Fruit fly (Drosophila melanogaster) whole organism, embryonic: Measurements from ENCODE around the gene mAChR-C.

Experiments used
- BtbVII ChIP-seq: fragments of 200-800 bp; sonication (Bioruptor generic); optimal IDR thresholded peaks from 3 replicates; lab custom pipeline; 2017; ENCODE audit warnings: missing biosample characterization, mild to moderate bottlenecking, missing genetic modification characterization
- CG10267 ChIP-seq: fragments of 200-800 bp; sonication (Bioruptor generic); optimal IDR thresholded peaks from 2 replicates; lab custom pipeline; 2018; ENCODE audit warnings: missing biosample characterization, mild to moderate bottlenecking, missing genetic modification characterization, moderate library complexity
- CG11456 ChIP-seq: fragments of 200-800 bp; sonication (Bioruptor generic); IDR thresholded peaks from 3 replicates; pipeline ENCODE4 v1.3.6; 2022; ENCODE audit warnings: missing biosample characterization, missing genetic modification characterization
- CG11504 ChIP-seq: fragments of 200-800 bp; sonication (Bioruptor generic); optimal IDR thresholded peaks from 3 replicates; lab custom pipeline; 2019; ENCODE audit warnings: missing biosample characterization, mild to moderate bottlenecking, missing genetic modification characterization, moderate library complexity
- CG12299 ChIP-seq: fragments of 200-800 bp; sonication (Bioruptor generic); optimal IDR thresholded peaks from 2 replicates; lab custom pipeline; 2018; ENCODE audit warnings: missing biosample characterization, mild to moderate bottlenecking, missing genetic modification characterization
- CG14965 ChIP-seq: fragments of 200-800 bp; sonication (Bioruptor generic); optimal IDR thresholded peaks from 2 replicates; lab custom pipeline; 2016; ENCODE audit warnings: missing biosample characterization, missing genetic modification characterization, borderline replicate concordance
- CG1529 ChIP-seq: fragments of 200-800 bp; sonication (Bioruptor generic); optimal IDR thresholded peaks from 3 replicates; lab custom pipeline; 2018; ENCODE audit warnings: missing biosample characterization, missing genetic modification characterization
- CG17568 ChIP-seq: fragments of 200-800 bp; sonication (Bioruptor generic); optimal IDR thresholded peaks from 2 replicates; lab custom pipeline; 2018; ENCODE audit warnings: missing biosample characterization, mild to moderate bottlenecking, missing genetic modification characterization, moderate library complexity
- CG2202 ChIP-seq: fragments of 200-800 bp; sonication (Bioruptor generic); optimal IDR thresholded peaks from 2 replicates; lab custom pipeline; 2018; ENCODE audit warnings: missing biosample characterization, mild to moderate bottlenecking, missing genetic modification characterization
- CG2875 ChIP-seq: fragments of 200-800 bp; sonication (Bioruptor generic); optimal IDR thresholded peaks from 2 replicates; lab custom pipeline; 2017; ENCODE audit warnings: missing biosample characterization, mild to moderate bottlenecking, missing genetic modification characterization, missing genetic modification reagents
- CG31388 ChIP-seq: fragments of 200-800 bp; sonication (Bioruptor generic); optimal IDR thresholded peaks from 2 replicates; lab custom pipeline; 2016; ENCODE audit warnings: missing biosample characterization, missing genetic modification characterization
- CG3163 ChIP-seq: fragments of 200-800 bp; sonication (Bioruptor generic); optimal IDR thresholded peaks from 3 replicates; lab custom pipeline; 2016; ENCODE audit warnings: missing biosample characterization, missing genetic modification characterization
- CG4360 ChIP-seq: fragments of 200-800 bp; sonication (Bioruptor generic); IDR thresholded peaks from 2 replicates; pipeline ENCODE4 v1.3.6; 2022; ENCODE audit warnings: missing biosample characterization, missing genetic modification characterization
- CG4424 ChIP-seq: fragments of 200-800 bp; sonication (Bioruptor generic); optimal IDR thresholded peaks from 3 replicates; lab custom pipeline; 2016; ENCODE audit warnings: missing biosample characterization, missing genetic modification characterization
- CG6765 ChIP-seq: fragments of 200-800 bp; sonication (Bioruptor generic); optimal IDR thresholded peaks from 3 replicates; lab custom pipeline; 2017; ENCODE audit warnings: missing biosample characterization, mild to moderate bottlenecking, missing genetic modification characterization
- CG8388 ChIP-seq: fragments of 200-800 bp; sonication (Bioruptor generic); optimal IDR thresholded peaks from 2 replicates; lab custom pipeline; 2019; ENCODE audit warnings: missing biosample characterization, mild to moderate bottlenecking, missing genetic modification characterization, moderate library complexity
- Deaf1 ChIP-seq: fragments of 200-800 bp; optimal IDR thresholded peaks from 3 replicates; lab custom pipeline; 2019; ENCODE audit warnings: missing biosample characterization, mild to moderate bottlenecking, missing genetic modification characterization, moderate library complexity
- Dp ChIP-seq: fragments of 200-800 bp; sonication (Bioruptor generic); optimal IDR thresholded peaks from 2 replicates; lab custom pipeline; 2018; ENCODE audit warnings: missing biosample characterization, mild to moderate bottlenecking, missing genetic modification characterization, moderate library complexity
- Fer1 ChIP-seq: fragments of 200-800 bp; sonication (Bioruptor generic); optimal IDR thresholded peaks from 2 replicates; lab custom pipeline; 2017; ENCODE audit warnings: missing biosample characterization, mild to moderate bottlenecking, missing genetic modification characterization
- H15 ChIP-seq: fragments of 200-800 bp; sonication (Bioruptor generic); IDR thresholded peaks from 3 replicates; pipeline ENCODE4 v1.3.6; 2022; ENCODE audit warnings: missing biosample characterization, missing genetic modification characterization
- Optix ChIP-seq: fragments of 200-800 bp; sonication (Bioruptor generic); IDR thresholded peaks from 3 replicates; pipeline ENCODE4 v1.3.6; 2022; ENCODE audit warnings: missing biosample characterization, missing genetic modification characterization
- Pdp1 ChIP-seq, 2 experiments: fragments of 200-800 bp; sonication (Bioruptor generic); optimal IDR thresholded peaks; 3 replicates each; lab custom pipeline; 2016; ENCODE audit warnings: missing biosample characterization in 2 of 2, missing genetic modification characterization in 2 of 2, mild to moderate bottlenecking in 1 of 2, moderate library complexity in 1 of 2
- Poxn ChIP-seq: fragments of 200-800 bp; sonication (Bioruptor generic); IDR thresholded peaks from 2 replicates; pipeline ENCODE4 v1.3.6; 2022; ENCODE audit warnings: missing biosample characterization, missing genetic modification characterization
- Ravus ChIP-seq: fragments of 200-800 bp; sonication (Bioruptor generic); IDR thresholded peaks from 2 replicates; pipeline ENCODE4 v1.3.6; 2022; ENCODE audit warnings: missing biosample characterization, missing genetic modification characterization
- Scr ChIP-seq: fragments of 200-800 bp; sonication (Bioruptor generic); IDR thresholded peaks from 2 replicates; pipeline ENCODE4 v1.3.6; 2022; ENCODE audit warnings: missing biosample characterization, missing genetic modification characterization; ENCODE audit not compliant: partially characterized antibody
- Ssrp ChIP-seq: fragments of 200-800 bp; sonication (Bioruptor generic); optimal IDR thresholded peaks from 2 replicates; lab custom pipeline; 2018; ENCODE audit warnings: missing biosample characterization, mild to moderate bottlenecking, missing genetic modification characterization, moderate library complexity
- Taf1 ChIP-seq: fragments of 200-800 bp; sonication (Bioruptor generic); IDR thresholded peaks from 2 replicates; pipeline ENCODE4 v1.3.6; 2022; ENCODE audit warnings: missing biosample characterization, missing genetic modification characterization
- Xrp1 ChIP-seq: fragments of 200-800 bp; sonication (Bioruptor generic); IDR thresholded peaks from 2 replicates; pipeline ENCODE4 v1.3.6; 2022; ENCODE audit warnings: missing biosample characterization, missing genetic modification characterization
- YL-1 ChIP-seq: fragments of 200-800 bp; sonication (Bioruptor generic); optimal IDR thresholded peaks from 3 replicates; lab custom pipeline; 2017; ENCODE audit warnings: missing biosample characterization, mild to moderate bottlenecking, missing genetic modification characterization
- az2 ChIP-seq: fragments of 200-800 bp; sonication (Bioruptor generic); optimal IDR thresholded peaks from 3 replicates; lab custom pipeline; 2016; ENCODE audit warnings: missing biosample characterization, missing genetic modification characterization
- bbx ChIP-seq: fragments of 200-800 bp; sonication (Bioruptor generic); IDR thresholded peaks from 2 replicates; pipeline ENCODE4 v1.3.6; 2022; ENCODE audit warnings: missing biosample characterization, missing genetic modification characterization; ENCODE audit not compliant: partially characterized antibody
- dati ChIP-seq: fragments of 200-800 bp; sonication (Bioruptor generic); IDR thresholded peaks from 2 replicates; pipeline ENCODE4 v1.3.6; 2022; ENCODE audit warnings: missing biosample characterization, missing genetic modification characterization
- ems ChIP-seq: fragments of 200-800 bp; sonication (Bioruptor generic); optimal IDR thresholded peaks from 3 replicates; lab custom pipeline; 2016; ENCODE audit warnings: missing biosample characterization, missing genetic modification characterization
- en ChIP-seq: fragments of 200-800 bp; sonication (Bioruptor generic); optimal IDR thresholded peaks from 2 replicates; lab custom pipeline; 2016; ENCODE audit warnings: missing biosample characterization, missing genetic modification characterization
- fd64A ChIP-seq: fragments of 200-800 bp; sonication (Bioruptor generic); optimal IDR thresholded peaks from 3 replicates; lab custom pipeline; 2018; ENCODE audit warnings: missing biosample characterization, mild to moderate bottlenecking, missing genetic modification characterization
- gt ChIP-seq: fragments of 200-800 bp; sonication (Bioruptor generic); IDR thresholded peaks from 2 replicates; pipeline ENCODE4 v1.3.6; 2022; ENCODE audit warnings: missing biosample characterization, missing genetic modification characterization
- hkb ChIP-seq, 2 experiments: fragments of 200-800 bp in 1 of 2; fragments of >200 bp in 1 of 2; sonication (Bioruptor generic) in 1 of 2; IDR thresholded peaks in 1 of 2; optimal IDR thresholded peaks in 1 of 2; 2 replicates each; pipeline versions ENCODE4 v1.3.6 to Lab custom; 2017 to 2022; ENCODE audit warnings: missing biosample characterization in 1 of 2, missing genetic modification characterization in 1 of 2
- knrl ChIP-seq: fragments of 200-800 bp; sonication (Bioruptor generic); IDR thresholded peaks from 3 replicates; pipeline ENCODE4 v1.3.6; 2022; ENCODE audit warnings: missing biosample characterization, missing genetic modification characterization; ENCODE audit not compliant: partially characterized antibody
- lab ChIP-seq: fragments of 200-800 bp; sonication (Bioruptor generic); optimal IDR thresholded peaks from 3 replicates; lab custom pipeline; 2017; ENCODE audit warnings: missing biosample characterization, missing genetic modification characterization, mild to moderate bottlenecking, moderate library complexity, missing genetic modification reagents
- luna ChIP-seq: fragments of 200-800 bp; sonication (Bioruptor generic); optimal IDR thresholded peaks from 2 replicates; lab custom pipeline; 2016; ENCODE audit warnings: missing biosample characterization, missing genetic modification characterization
- mld ChIP-seq: fragments of 200-800 bp; sonication (Bioruptor generic); IDR thresholded peaks from 3 replicates; pipeline ENCODE4 v1.3.6; 2022; ENCODE audit warnings: missing biosample characterization, missing genetic modification characterization; ENCODE audit not compliant: partially characterized antibody
- nerfin-2 ChIP-seq: fragments of 200-800 bp; sonication (Bioruptor generic); IDR thresholded peaks from 2 replicates; pipeline ENCODE4 v1.3.6; 2022; ENCODE audit warnings: missing biosample characterization, missing genetic modification characterization; ENCODE audit not compliant: partially characterized antibody
- odd ChIP-seq: fragments of 200-800 bp; sonication (Bioruptor generic); optimal IDR thresholded peaks from 2 replicates; lab custom pipeline; 2017; ENCODE audit warnings: missing biosample characterization, mild to moderate bottlenecking, missing genetic modification characterization
- run ChIP-seq: fragments of 200-800 bp; sonication (Bioruptor generic); optimal IDR thresholded peaks from 3 replicates; lab custom pipeline; 2018; ENCODE audit warnings: missing biosample characterization, mild to moderate bottlenecking, missing genetic modification characterization
- salm ChIP-seq: fragments of 200-800 bp; sonication (Bioruptor generic); optimal IDR thresholded peaks from 2 replicates; lab custom pipeline; 2018; ENCODE audit warnings: missing biosample characterization, mild to moderate bottlenecking, missing genetic modification characterization
- seq ChIP-seq: fragments of 200-800 bp; sonication (Bioruptor generic); IDR thresholded peaks from 2 replicates; pipeline ENCODE4 v1.3.6; 2022; ENCODE audit warnings: missing biosample characterization, missing genetic modification characterization
- tin ChIP-seq: fragments of 200-800 bp; sonication (Bioruptor generic); optimal IDR thresholded peaks from 3 replicates; lab custom pipeline; 2016; ENCODE audit warnings: missing biosample characterization, missing genetic modification characterization
- tup ChIP-seq: fragments of 200-800 bp; sonication (Bioruptor generic); optimal IDR thresholded peaks from 2 replicates; lab custom pipeline; 2016; ENCODE audit warnings: missing biosample characterization, mild to moderate bottlenecking, missing genetic modification characterization, moderate library complexity
- twi ChIP-seq: fragments of 200-800 bp; optimal IDR thresholded peaks from 2 replicates; lab custom pipeline; 2019; ENCODE audit warnings: missing biosample characterization, mild to moderate bottlenecking, missing genetic modification characterization, moderate library complexity

The mAChR-C gene

DNA sequence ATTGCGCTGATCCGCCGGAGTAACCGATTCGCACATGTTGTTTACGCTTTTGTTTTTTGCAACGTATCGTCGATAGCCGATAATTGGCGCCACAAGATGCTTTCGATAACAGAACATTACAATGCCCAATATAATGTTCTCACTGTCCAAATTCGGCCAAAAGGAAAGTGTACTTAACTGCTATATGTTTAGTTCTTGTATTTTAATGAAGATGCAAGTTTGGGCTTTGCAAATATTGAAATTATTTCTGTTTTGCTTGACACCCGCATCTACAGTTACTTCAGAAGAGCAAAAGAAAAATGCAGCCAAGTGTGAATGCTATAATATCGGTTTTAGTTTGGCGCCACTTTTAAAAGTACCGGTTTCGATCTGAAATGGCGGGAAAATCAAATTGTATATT is 20.1 kb upstream of the mAChR-C start (continued):
- TF ChIP-seq YL-1 (GFP tag; lab: Kevin White, UChicago) (peak; percentile 46), tin (GFP tag; lab: Kevin White, UChicago) (peak; percentile 92), CG3163 (GFP tag; lab: Kevin White, UChicago) (peak; percentile 78), odd (GFP tag; lab: Kevin White, UChicago) (peak; percentile 75), CG4424 (GFP tag; lab: Kevin White, UChicago) (peak; percentile 90), CG4360 (peak; percentile 59), H15 (GFP tag; lab: Robert Waterston, UW) (peak; percentile 78), CG11504 (tag; lab: Kevin White, UChicago) (peak; percentile 92), Taf1 (GFP tag; lab: Robert Waterston, UW) (0 out of 2 replicates have a peak, but pooled peaks have one; percentile 28), CG6765 (GFP tag; lab: Kevin White, UChicago) (peak; percentile 68), CG11456 (GFP tag; lab: Robert Waterston, UW) (peak; percentile 84), CG8388 (peak; percentile 83), bbx (no peak), knrl (GFP tag; lab: Robert Waterston, UW) (no peak), luna (GFP tag; lab: Kevin White, UChicago) (peak; percentile 87), Poxn (GFP tag; lab: Robert Waterston, UW) (peak; percentile 43; the same call in 1 of the 2 replicates), CG2202 (tag; lab: Kevin White, UChicago) (peak; percentile 71), en (GFP tag; lab: Kevin White, UChicago) (peak; percentile 89), CG1529 (GFP tag; lab: Kevin White, UChicago) (peak; percentile 79), az2 (GFP tag; lab: Kevin White, UChicago) (peak; percentile 87), mld (GFP tag; lab: Robert Waterston, UW) (no peak), CG14965 (peak; percentile 71), fd64A (GFP tag; lab: Kevin White, UChicago) (peak; percentile 58), CG17568 (GFP tag; lab: Kevin White, UChicago) (no peak), ems (GFP tag; lab: Kevin White, UChicago) (peak; percentile 92), CG12299 (tag; lab: Kevin White, UChicago) (peak; percentile 86), Ssrp (tag; lab: Kevin White, UChicago) (peak; percentile 90), Pdp1 (GFP tag; optimal IDR thresholded peaks at IDR 0.05; lab: Kevin White, UChicago) (peak; percentile 89 to 93), Ravus (GFP tag; lab: Robert Waterston, UW) (peak; percentile 53), Xrp1 (peak; percentile 89), salm (peak; percentile 79), gt (GFP tag; lab: Robert Waterston, UW) (peak; percentile 58), tup (peak; percentile 69), nerfin-2 (GFP tag; lab: Robert Waterston, UW) (no peak), Fer1 (GFP tag; lab: Kevin White, UChicago) (peak; percentile 91), hkb (optimal IDR thresholded peaks at IDR 0.05; lab: Kevin White, UChicago) (no peak), hkb (GFP tag; IDR thresholded peaks at IDR 0.05; lab: Robert Waterston, UW) (peak; percentile 77), seq (peak; percentile 86), CG10267 (tag; lab: Kevin White, UChicago) (peak; percentile 84), CG31388 (peak; percentile 47), lab (GFP tag; lab: Kevin White, UChicago) (peak; percentile 94), Scr (GFP tag; lab: Robert Waterston, UW) (peak; percentile 54), dati (GFP tag; lab: Robert Waterston, UW) (0 out of 2 replicates have a peak, but pooled peaks have one; percentile 37), CG2875 (GFP tag; lab: Kevin White, UChicago) (peak; percentile 67), Optix (GFP tag; lab: Robert Waterston, UW) (peak; percentile 81), twi (peak; percentile 79), Deaf1 (tag; lab: Kevin White, UChicago) (peak; percentile 68), Dp (GFP tag; lab: Kevin White, UChicago) (peak; percentile 93), run (peak; percentile 64), BtbVII (GFP tag; lab: Kevin White, UChicago) (peak; percentile 85)
